Worm (Caenorhabditis elegans): ENCODE measurements around the gene hrpl-1.

hrpl-1 gene

DNA sequence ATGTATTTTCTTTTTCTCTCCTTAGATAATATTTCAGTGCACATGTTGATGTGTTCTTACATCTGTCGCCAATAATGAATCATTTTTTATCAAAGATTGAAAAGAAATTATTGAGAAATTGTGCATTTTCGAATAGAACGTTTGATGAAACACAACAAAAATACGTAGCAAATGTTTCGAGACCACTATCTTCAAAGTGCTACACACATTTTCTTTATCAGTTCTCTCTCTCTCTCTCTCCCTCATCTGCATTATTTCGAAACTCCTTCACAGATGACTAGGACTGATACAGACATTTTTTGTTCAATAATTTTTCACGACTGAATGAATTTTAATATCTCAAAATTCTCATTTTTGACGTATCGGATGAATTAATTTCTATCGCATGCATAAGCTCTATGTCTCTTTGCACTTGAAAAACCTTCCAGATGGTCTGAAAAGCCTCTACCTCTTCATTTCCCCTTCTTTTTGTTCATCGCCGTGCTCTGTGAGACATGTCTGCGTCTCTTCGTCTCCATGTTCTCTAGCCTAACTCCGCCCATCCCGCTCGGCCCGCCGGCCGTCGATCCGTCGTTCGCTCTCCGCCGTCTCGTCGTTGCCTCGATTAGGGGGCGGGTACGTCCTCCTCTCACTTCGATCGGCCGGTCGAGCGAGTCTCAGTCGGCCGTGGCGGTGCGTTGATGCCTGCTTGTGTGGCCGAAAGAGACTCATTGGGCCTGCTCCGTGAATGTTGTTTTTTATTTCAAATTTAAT is 44.9 kb downstream of the hrpl-1 start:
- TF ChIP-seq snu-23 (GFP tag; optimal IDR thresholded peaks at IDR 0.05) (peak; percentile 8), fos-1 (tag; optimal IDR thresholded peaks at IDR 0.05) (no peak), dsc-1 (tag; optimal IDR thresholded peaks at IDR 0.05) (peak; percentile 47), nhr-71 (tag; optimal IDR thresholded peaks at IDR 0.05) (peak; percentile 9), nhr-12 (tag; optimal IDR thresholded peaks at IDR 0.05) (no peak), mef-2 (tag; optimal IDR thresholded peaks at IDR 0.05) (no peak), ceh-63 (GFP tag; optimal IDR thresholded peaks at IDR 0.05) (no peak), blmp-1 (tag; optimal IDR thresholded peaks at IDR 0.05) (no peak), unc-98 (GFP tag; IDR thresholded peaks at IDR 0.05) (no peak), ceh-8 (GFP tag; optimal IDR thresholded peaks at IDR 0.05) (peak; percentile 61), fkh-8 (tag; optimal IDR thresholded peaks at IDR 0.05) (peak; percentile 49), elt-3 (tag; optimal IDR thresholded peaks at IDR 0.05) (no peak), sup-37 (GFP tag; optimal IDR thresholded peaks at IDR 0.05) (no peak), tlp-1 (tag; optimal IDR thresholded peaks at IDR 0.05) (no peak), elt-2 (tag; optimal IDR thresholded peaks at IDR 0.05) (peak; percentile 18), swsn-7 (tag; optimal IDR thresholded peaks at IDR 0.05) (peak; percentile 33), C34B4.2 (tag; optimal IDR thresholded peaks at IDR 0.05) (no peak), fkh-4 (tag; optimal IDR thresholded peaks at IDR 0.05; ENCODE audit: borderline replicate concordance) (no peak), ceh-82 (tag; optimal IDR thresholded peaks at IDR 0.05) (peak in 2 of 3 experiments; percentile 11 to 56), sox-4 (tag; optimal IDR thresholded peaks at IDR 0.05) (no peak), xbp-1 (tag; optimal IDR thresholded peaks at IDR 0.05) (no peak), tbx-2 (tag; optimal IDR thresholded peaks at IDR 0.05) (peak; percentile 25), lin-14 (GFP tag; optimal IDR thresholded peaks at IDR 0.05) (peak; percentile 77), lir-3 (tag; optimal IDR thresholded peaks at IDR 0.05; ENCODE audit: poor library complexity) (no peak), hpl-2 (GFP tag; optimal IDR thresholded peaks at IDR 0.05) (no peak), efl-1 (optimal IDR thresholded peaks at IDR 0.05) (peak in 1 of 2 experiments; percentile 3), efl-1 (GFP tag; optimal IDR thresholded peaks at IDR 0.05 in 1 of 2) (peak in 1 of 2 experiments; percentile 79), ets-5 (GFP tag; IDR thresholded peaks at IDR 0.05) (no peak), nhr-84 (tag; optimal IDR thresholded peaks at IDR 0.05) (no peak), ztf-4 (tag; optimal IDR thresholded peaks at IDR 0.05) (no peak), nhr-19 (GFP tag; conservative IDR thresholded peaks at IDR 0.05) (no peak), ceh-88 (GFP tag; IDR thresholded peaks at IDR 0.05) (no peak), lsy-2 (tag; optimal IDR thresholded peaks at IDR 0.05) (peak in 1 of 2 experiments; percentile 9), isw-1 (GFP tag; IDR thresholded peaks at IDR 0.05) (no peak), unc-86 (tag; optimal IDR thresholded peaks at IDR 0.05) (peak; percentile 35), nhr-47 (tag; optimal IDR thresholded peaks at IDR 0.05) (peak; percentile 52), lin-15B (tag; optimal IDR thresholded peaks at IDR 0.05) (no peak), hlh-17 (GFP tag; optimal IDR thresholded peaks at IDR 0.05; ENCODE audit: borderline replicate concordance) (no peak), zag-1 (tag; optimal IDR thresholded peaks at IDR 0.05) (no peak), nhr-11 (tag; optimal IDR thresholded peaks at IDR 0.05) (no peak), grh-1 (GFP tag; IDR thresholded peaks at IDR 0.05) (no peak), nhr-85 (tag) (no peak), skn-1 (tag; optimal IDR thresholded peaks at IDR 0.05) (peak; percentile 39), nhr-76 (tag; optimal IDR thresholded peaks at IDR 0.05) (no peak), mdl-1 (tag; optimal IDR thresholded peaks at IDR 0.05) (no peak), nhr-20 (tag; optimal IDR thresholded peaks at IDR 0.05) (no peak), egl-27 (tag; optimal IDR thresholded peaks at IDR 0.05) (no peak), snpc-4 (tag; optimal IDR thresholded peaks at IDR 0.05) (no peak), F16B12.6 (tag; optimal IDR thresholded peaks at IDR 0.05) (no peak), Y116A8C.19 (tag; optimal IDR thresholded peaks at IDR 0.05; ENCODE audit: borderline replicate concordance) (no peak), lin-39 (tag; optimal IDR thresholded peaks at IDR 0.05) (no peak), unc-130 (tag; optimal IDR thresholded peaks at IDR 0.05) (no peak), pax-3 (tag; optimal IDR thresholded peaks at IDR 0.05) (no peak)

Data from whole organism, L1 larva.